Worm (Caenorhabditis elegans): ENCODE measurements around the gene F47E1.20.
A peak's percentile ranks its signal among the peaks of the same experiment; 100 is the strongest.

Gene F47E1.20

DNA sequence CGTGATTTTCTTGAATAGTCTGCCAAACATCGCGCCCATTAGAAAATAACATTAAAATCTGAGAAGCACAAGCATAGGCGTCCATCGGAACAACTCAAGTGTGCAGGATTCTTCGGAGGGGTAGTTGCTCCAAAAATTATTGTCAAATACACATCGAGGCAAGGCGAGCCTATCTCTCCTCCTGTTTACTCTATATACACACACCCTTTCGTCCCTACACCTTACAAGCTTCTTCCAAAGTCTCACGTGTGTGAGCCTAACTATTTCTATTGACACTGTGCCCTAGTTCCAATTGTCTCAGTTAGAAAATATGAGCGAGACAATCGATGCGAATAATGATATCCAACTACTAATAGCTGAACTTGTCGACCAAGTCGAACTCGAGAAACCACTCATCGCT is 43.1 kb downstream of the F47E1.20 start:
- TF ChIP-seq bed-3 (GFP tag; optimal IDR thresholded peaks at IDR 0.05) = no peak
- peak; percentile 62 for TF ChIP-seq pha-4 (tag; optimal IDR thresholded peaks at IDR 0.05)

DNA sequence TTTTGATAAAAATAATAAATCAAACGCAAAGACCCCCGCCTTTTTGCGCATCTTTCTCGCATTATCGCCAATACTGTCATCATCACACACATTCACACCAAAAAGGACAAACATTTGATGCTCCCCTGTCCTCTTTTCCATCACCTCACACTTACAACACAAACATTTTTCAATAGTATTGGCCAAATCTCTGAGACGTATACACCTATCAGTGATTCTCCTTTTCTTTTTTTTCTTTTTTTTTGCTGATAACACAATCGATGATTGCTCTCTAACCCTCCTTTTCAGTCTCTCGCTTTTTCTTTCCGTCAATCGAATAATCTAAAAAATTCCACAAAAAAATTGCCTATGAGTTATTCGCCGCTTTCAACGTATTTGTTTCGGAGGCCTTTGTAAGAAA is 48.1 kb downstream of the F47E1.20 start:
- TF ChIP-seq snpc-4 (tag; optimal IDR thresholded peaks at IDR 0.05) = no peak
- no peak for TF ChIP-seq ztf-11 (tag; optimal IDR thresholded peaks at IDR 0.05)
- TF ChIP-seq mep-1 (tag; optimal IDR thresholded peaks at IDR 0.05) = no peak
- no peak for TF ChIP-seq nhr-28 (tag; optimal IDR thresholded peaks at IDR 0.05)
- no peak for TF ChIP-seq unc-39 (tag; optimal IDR thresholded peaks at IDR 0.05)
- TF ChIP-seq pha-4 (tag; optimal IDR thresholded peaks at IDR 0.05) = no peak
- TF ChIP-seq ham-2 (GFP tag; optimal IDR thresholded peaks at IDR 0.05) = no peak
- TF ChIP-seq nhr-12 (tag; optimal IDR thresholded peaks at IDR 0.05) = no peak
- TF ChIP-seq sem-2 (GFP tag; optimal IDR thresholded peaks at IDR 0.05) = no peak
- no peak for TF ChIP-seq nhr-76 (tag; optimal IDR thresholded peaks at IDR 0.05)
- TF ChIP-seq hlh-1 (tag; optimal IDR thresholded peaks at IDR 0.05) = no peak
- no peak for TF ChIP-seq lin-32 (GFP tag; optimal IDR thresholded peaks at IDR 0.05)
- TF ChIP-seq mab-5 (tag; optimal IDR thresholded peaks at IDR 0.05) = no peak
- no peak for TF ChIP-seq ceh-39 (tag; optimal IDR thresholded peaks at IDR 0.05)
- TF ChIP-seq nhr-2 (tag; optimal IDR thresholded peaks at IDR 0.05) = no peak
- TF ChIP-seq M03D4.4 (tag; optimal IDR thresholded peaks at IDR 0.05) = no peak
- no peak for TF ChIP-seq elt-3 (tag; optimal IDR thresholded peaks at IDR 0.05)
- no peak for TF ChIP-seq nhr-237 (tag; optimal IDR thresholded peaks at IDR 0.05)

DNA sequence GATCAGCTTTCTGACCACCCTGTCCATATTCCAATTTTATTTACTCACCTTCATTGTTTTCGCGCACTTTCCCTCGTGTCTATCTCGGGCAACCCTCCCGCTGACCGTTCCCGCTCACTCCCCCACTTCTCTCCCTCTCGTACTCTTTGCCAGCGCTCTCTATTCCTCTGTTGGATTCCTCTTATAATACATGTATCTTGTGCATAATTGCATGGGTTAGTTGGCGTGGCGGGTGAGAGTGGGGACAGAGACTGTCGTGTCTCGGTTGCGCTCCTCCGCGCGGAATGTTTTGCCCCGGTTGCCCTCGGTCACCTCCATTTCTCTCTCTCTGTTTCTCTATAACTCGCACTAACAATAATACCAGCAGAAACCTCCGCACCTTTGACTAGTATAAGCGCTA is 53.4 kb downstream of the F47E1.20 start:
- no peak for TF ChIP-seq zip-8 (tag; optimal IDR thresholded peaks at IDR 0.05)
- TF ChIP-seq mls-2 (tag; optimal IDR thresholded peaks at IDR 0.05) = no peak
- TF ChIP-seq M03D4.4 (tag; optimal IDR thresholded peaks at IDR 0.05) = no peak
- TF ChIP-seq ces-1 (GFP tag; optimal IDR thresholded peaks at IDR 0.05) = no peak
- no peak for TF ChIP-seq nhr-12 (tag; optimal IDR thresholded peaks at IDR 0.05)
- TF ChIP-seq ham-2 (GFP tag; optimal IDR thresholded peaks at IDR 0.05) = peak; percentile 84
- peak; percentile 8 for TF ChIP-seq nhr-237 (tag; optimal IDR thresholded peaks at IDR 0.05)
- TF ChIP-seq nhr-2 (tag; optimal IDR thresholded peaks at IDR 0.05) = peak; percentile 98
- peak; percentile 61 for TF ChIP-seq drap-1 (GFP tag; optimal IDR thresholded peaks at IDR 0.05)
- TF ChIP-seq ceh-83 (GFP tag; optimal IDR thresholded peaks at IDR 0.05) = no peak
- no peak for TF ChIP-seq elt-1 (tag; optimal IDR thresholded peaks at IDR 0.05; ENCODE audit: borderline replicate concordance, insufficient read depth)
- TF ChIP-seq bed-3 (GFP tag; optimal IDR thresholded peaks at IDR 0.05) = peak; percentile 12
- no peak for TF ChIP-seq tbx-8 (GFP tag; optimal IDR thresholded peaks at IDR 0.05)
- no peak for TF ChIP-seq unc-39 (tag; optimal IDR thresholded peaks at IDR 0.05)
- TF ChIP-seq unc-120 (tag; optimal IDR thresholded peaks at IDR 0.05; ENCODE audit: poor library complexity, severe bottlenecking) = no peak
- TF ChIP-seq snpc-4 (tag; optimal IDR thresholded peaks at IDR 0.05) = no peak
- peak; percentile 62 for TF ChIP-seq sptf-1 (tag; optimal IDR thresholded peaks at IDR 0.05)
- peak; percentile 2 for TF ChIP-seq unc-62 (GFP tag; optimal IDR thresholded peaks at IDR 0.05)
- TF ChIP-seq cnd-1 (tag; optimal IDR thresholded peaks at IDR 0.05) = no peak
- TF ChIP-seq nhr-76 (tag; optimal IDR thresholded peaks at IDR 0.05) = no peak
- no peak for TF ChIP-seq mep-1 (tag; optimal IDR thresholded peaks at IDR 0.05)
- TF ChIP-seq pha-4 (tag; optimal IDR thresholded peaks at IDR 0.05) = peak; percentile 77
- peak; percentile 58 for TF ChIP-seq blmp-1 (tag; optimal IDR thresholded peaks at IDR 0.05)
- no peak for TF ChIP-seq elt-3 (tag; optimal IDR thresholded peaks at IDR 0.05)
- no peak for TF ChIP-seq ztf-11 (tag; optimal IDR thresholded peaks at IDR 0.05)
- TF ChIP-seq lin-13 (tag; optimal IDR thresholded peaks at IDR 0.05) = no peak
- TF ChIP-seq flh-1 (GFP tag; optimal IDR thresholded peaks at IDR 0.05) = no peak
- no peak for TF ChIP-seq mab-5 (tag; optimal IDR thresholded peaks at IDR 0.05)
- TF ChIP-seq ceh-39 (tag; optimal IDR thresholded peaks at IDR 0.05) = no peak
- no peak for TF ChIP-seq hlh-1 (tag; optimal IDR thresholded peaks at IDR 0.05)
- no peak for TF ChIP-seq lsy-2 (tag; optimal IDR thresholded peaks at IDR 0.05)
- TF ChIP-seq nhr-28 (tag; optimal IDR thresholded peaks at IDR 0.05) = no peak
- no peak for TF ChIP-seq ceh-43 (GFP tag; optimal IDR thresholded peaks at IDR 0.05)
- no peak for TF ChIP-seq lin-32 (GFP tag; optimal IDR thresholded peaks at IDR 0.05)
- TF ChIP-seq sem-2 (GFP tag; optimal IDR thresholded peaks at IDR 0.05) = no peak

DNA sequence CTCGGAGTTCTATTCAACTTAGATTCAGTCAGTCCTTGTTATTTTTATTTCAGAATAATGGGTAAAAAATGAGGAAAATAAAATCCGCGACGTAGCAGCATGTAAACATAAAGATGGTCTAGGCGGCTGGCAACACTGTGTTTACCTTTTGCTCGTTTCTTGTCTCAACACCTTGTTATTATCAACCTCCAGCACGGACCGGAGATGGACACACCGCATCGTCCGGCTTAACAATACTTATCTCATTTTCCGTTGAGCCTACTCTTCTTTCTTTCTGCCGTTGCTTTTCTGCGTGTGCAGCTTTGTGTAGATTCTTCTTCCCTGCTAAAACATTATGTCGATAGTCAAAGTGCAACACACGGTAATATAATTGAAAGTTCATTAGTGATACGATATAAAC is 54.3 kb downstream of the F47E1.20 start:
- TF ChIP-seq pha-4 (tag; optimal IDR thresholded peaks at IDR 0.05) (peak; percentile 82), ham-2 (GFP tag; optimal IDR thresholded peaks at IDR 0.05) (no peak), unc-39 (tag; optimal IDR thresholded peaks at IDR 0.05) (no peak), bed-3 (GFP tag; optimal IDR thresholded peaks at IDR 0.05) (no peak), ceh-39 (tag; optimal IDR thresholded peaks at IDR 0.05) (no peak), nhr-76 (tag; optimal IDR thresholded peaks at IDR 0.05) (no peak)
